Fruit fly (Drosophila melanogaster) whole organism, embryonic: ENCODE measurements around the gene net.

Experiments used
- BEAF-32 ChIP-seq: fragments of 200-800 bp; sonication (Bioruptor generic); optimal IDR thresholded peaks from 3 replicates; lab custom pipeline; 2017; ENCODE audit warnings: missing biosample characterization, missing genetic modification characterization, mild to moderate bottlenecking, moderate library complexity, missing genetic modification reagents
- Bdp1 ChIP-seq: fragments of 200-800 bp; sonication (Bioruptor generic); optimal IDR thresholded peaks from 3 replicates; lab custom pipeline; 2016; ENCODE audit warnings: missing biosample characterization, missing genetic modification characterization
- Blimp-1 ChIP-seq: fragments of 200-800 bp; sonication (Bioruptor generic); optimal IDR thresholded peaks from 3 replicates; lab custom pipeline; 2018; ENCODE audit warnings: missing biosample characterization, missing genetic modification characterization, mild to moderate bottlenecking, moderate library complexity, missing genetic modification reagents
- CG12236 ChIP-seq: fragments of 200-800 bp; sonication (Bioruptor generic); optimal IDR thresholded peaks from 2 replicates; lab custom pipeline; 2016; ENCODE audit warnings: missing biosample characterization, missing genetic modification characterization
- CG13123 ChIP-seq: fragments of 200-800 bp; sonication (Bioruptor generic); optimal IDR thresholded peaks from 2 replicates; lab custom pipeline; 2016; ENCODE audit warnings: missing biosample characterization, missing genetic modification characterization
- CG17612 ChIP-seq: fragments of 200-800 bp; sonication (Bioruptor generic); IDR thresholded peaks from 2 replicates; pipeline ENCODE4 v1.3.6; 2022; ENCODE audit warnings: missing biosample characterization, missing genetic modification characterization
- CG2712 ChIP-seq: fragments of 200-800 bp; optimal IDR thresholded peaks from 3 replicates; lab custom pipeline; 2019; ENCODE audit warnings: missing biosample characterization, mild to moderate bottlenecking, missing genetic modification characterization, moderate library complexity
- CG31224 ChIP-seq: fragments of 200-800 bp; sonication (Bioruptor generic); IDR thresholded peaks from 2 replicates; pipeline ENCODE4 v1.3.6; 2022; ENCODE audit warnings: missing biosample characterization, missing genetic modification characterization
- CG4282 ChIP-seq: fragments of 200-800 bp; sonication (Bioruptor generic); optimal IDR thresholded peaks from 2 replicates; lab custom pipeline; 2016; ENCODE audit warnings: missing biosample characterization, missing genetic modification characterization
- CG4404 ChIP-seq: fragments of 200-800 bp; sonication (Bioruptor generic); IDR thresholded peaks from 2 replicates; pipeline ENCODE4 v1.3.6; 2022; ENCODE audit warnings: missing biosample characterization, missing genetic modification characterization
- CG8765 ChIP-seq: fragments of 200-800 bp; sonication (Bioruptor generic); IDR thresholded peaks from 2 replicates; pipeline ENCODE4 v1.3.6; 2022; ENCODE audit warnings: missing biosample characterization, missing genetic modification characterization
- D ChIP-seq, 2 experiments: fragments of 200-800 bp in 1 of 2; fragments of >200 bp in 1 of 2; sonication (Bioruptor generic) in 1 of 2; optimal IDR thresholded peaks; 2 replicates in 1 of 2; 3 replicates in 1 of 2; lab custom pipeline; 2017; ENCODE audit warnings: mild to moderate bottlenecking in 1 of 2, missing biosample characterization in 1 of 2, missing genetic modification characterization in 1 of 2, missing genetic modification reagents in 1 of 2
- Dref ChIP-seq: fragments of 200-800 bp; sonication (Bioruptor generic); IDR thresholded peaks from 2 replicates; pipeline ENCODE4 v1.3.6; 2022; ENCODE audit warnings: missing biosample characterization, missing genetic modification characterization
- Ets65A ChIP-seq: fragments of 200-800 bp; sonication (Bioruptor generic); peaks from one replicate; lab custom pipeline; 2016; ENCODE audit warnings: missing biosample characterization, missing genetic modification characterization
- H2.0 ChIP-seq: fragments of 200-800 bp; sonication (Bioruptor generic); IDR thresholded peaks from 2 replicates; pipeline ENCODE4 v1.3.6; 2022; ENCODE audit warnings: missing biosample characterization, missing genetic modification characterization
- Hmx ChIP-seq: fragments of 200-800 bp; sonication (Bioruptor generic); optimal IDR thresholded peaks from 2 replicates; lab custom pipeline; 2016; ENCODE audit warnings: missing biosample characterization, missing genetic modification characterization
- Kr ChIP-seq: fragments of 200-800 bp; sonication (Bioruptor generic); optimal IDR thresholded peaks from 2 replicates; lab custom pipeline; 2017; ENCODE audit warnings: missing biosample characterization, mild to moderate bottlenecking, missing genetic modification characterization
- MBD-R2 ChIP-seq: fragments of 200-800 bp; sonication (Bioruptor generic); IDR thresholded peaks from 2 replicates; pipeline ENCODE4 v1.3.6; 2022; ENCODE audit warnings: missing biosample characterization, missing genetic modification characterization
- Meics ChIP-seq: fragments of 200-800 bp; sonication (Bioruptor generic); optimal IDR thresholded peaks from 2 replicates; lab custom pipeline; 2017; ENCODE audit warnings: missing biosample characterization, mild to moderate bottlenecking, missing genetic modification characterization
- Scr ChIP-seq: fragments of 200-800 bp; sonication (Bioruptor generic); IDR thresholded peaks from 2 replicates; pipeline ENCODE4 v1.3.6; 2022; ENCODE audit warnings: missing biosample characterization, missing genetic modification characterization; ENCODE audit not compliant: partially characterized antibody
- Sry-δ ChIP-seq: fragments of 200-800 bp; sonication (Bioruptor generic); optimal IDR thresholded peaks from 2 replicates; lab custom pipeline; 2016; ENCODE audit warnings: missing biosample characterization, missing genetic modification characterization
- YL-1 ChIP-seq: fragments of 200-800 bp; sonication (Bioruptor generic); optimal IDR thresholded peaks from 3 replicates; lab custom pipeline; 2017; ENCODE audit warnings: missing biosample characterization, mild to moderate bottlenecking, missing genetic modification characterization
- abd-A ChIP-seq: fragments of 200-800 bp; sonication (Bioruptor generic); optimal IDR thresholded peaks from 3 replicates; lab custom pipeline; 2019; ENCODE audit warnings: missing biosample characterization, mild to moderate bottlenecking, missing genetic modification characterization, moderate library complexity
- caup ChIP-seq: fragments of 200-800 bp; sonication (Bioruptor generic); optimal IDR thresholded peaks from 3 replicates; lab custom pipeline; 2017; ENCODE audit warnings: missing biosample characterization, mild to moderate bottlenecking, missing genetic modification characterization, moderate library complexity; ENCODE audit not compliant: severe bottlenecking
- chif ChIP-seq, 2 experiments: fragments of 200-800 bp; sonication (Bioruptor generic); optimal IDR thresholded peaks; 3 replicates each; lab custom pipeline; 2016; ENCODE audit warnings: missing biosample characterization in 2 of 2, missing genetic modification characterization in 2 of 2
- cwo ChIP-seq: fragments of 200-800 bp; sonication (Bioruptor generic); optimal IDR thresholded peaks from 3 replicates; lab custom pipeline; 2017; ENCODE audit warnings: missing biosample characterization, missing genetic modification characterization, mild to moderate bottlenecking, moderate library complexity, missing genetic modification reagents
- gsb-n ChIP-seq: fragments of 200-800 bp; sonication (Bioruptor generic); optimal IDR thresholded peaks from 3 replicates; lab custom pipeline; 2018; ENCODE audit warnings: missing biosample characterization, mild to moderate bottlenecking, missing genetic modification characterization
- her ChIP-seq: fragments of 200-800 bp; sonication (Bioruptor generic); optimal IDR thresholded peaks from 2 replicates; lab custom pipeline; 2016; ENCODE audit warnings: missing biosample characterization, missing genetic modification characterization
- insv ChIP-seq, 2 experiments: fragments of 200-800 bp; sonication (Bioruptor generic); optimal IDR thresholded peaks; 3 replicates each; lab custom pipeline; 2016 to 2018; ENCODE audit warnings: missing biosample characterization in 2 of 2, missing genetic modification characterization in 2 of 2
- knrl ChIP-seq: fragments of 200-800 bp; sonication (Bioruptor generic); IDR thresholded peaks from 3 replicates; pipeline ENCODE4 v1.3.6; 2022; ENCODE audit warnings: missing biosample characterization, missing genetic modification characterization; ENCODE audit not compliant: partially characterized antibody
- lilli ChIP-seq: fragments of 200-800 bp; sonication (Bioruptor generic); optimal IDR thresholded peaks from 3 replicates; lab custom pipeline; 2016; ENCODE audit warnings: missing biosample characterization, missing genetic modification characterization
- lmd ChIP-seq: fragments of 200-800 bp; sonication (Bioruptor generic); IDR thresholded peaks from 2 replicates; pipeline ENCODE4 v1.3.6; 2022; ENCODE audit warnings: missing biosample characterization, missing genetic modification characterization
- lola ChIP-seq, 3 experiments: fragments of >200 bp in 2 of 3; fragments of 200-800 bp in 1 of 3; sonication (Bioruptor generic) in 1 of 3; optimal IDR thresholded peaks; 2 replicates each; lab custom pipeline; 2017 to 2019; ENCODE audit warnings: missing biosample characterization in 3 of 3, missing genetic modification characterization in 3 of 3, mild to moderate bottlenecking in 1 of 3, moderate library complexity in 1 of 3
- nerfin-2 ChIP-seq: fragments of 200-800 bp; sonication (Bioruptor generic); IDR thresholded peaks from 2 replicates; pipeline ENCODE4 v1.3.6; 2022; ENCODE audit warnings: missing biosample characterization, missing genetic modification characterization; ENCODE audit not compliant: partially characterized antibody
- pfk ChIP-seq: fragments of 200-800 bp; sonication (Bioruptor generic); optimal IDR thresholded peaks from 2 replicates; lab custom pipeline; 2018; ENCODE audit warnings: missing biosample characterization, mild to moderate bottlenecking, missing genetic modification characterization, moderate library complexity
- pita ChIP-seq: fragments of 200-800 bp; sonication (Bioruptor generic); optimal IDR thresholded peaks from 2 replicates; lab custom pipeline; 2017; ENCODE audit warnings: missing biosample characterization, mild to moderate bottlenecking, missing genetic modification characterization
- so ChIP-seq: fragments of 200-800 bp; sonication (Bioruptor generic); IDR thresholded peaks from 3 replicates; pipeline ENCODE4 v1.3.6; 2022; ENCODE audit warnings: missing biosample characterization, missing genetic modification characterization
- trh ChIP-seq: fragments of 200-800 bp; sonication (Bioruptor generic); optimal IDR thresholded peaks from 2 replicates; lab custom pipeline; 2016; ENCODE audit warnings: missing biosample characterization, missing genetic modification characterization
- zf30C ChIP-seq: fragments of 200-800 bp; sonication (Bioruptor generic); optimal IDR thresholded peaks from 3 replicates; lab custom pipeline; 2018; ENCODE audit warnings: missing biosample characterization, mild to moderate bottlenecking, missing genetic modification characterization

The net gene

DNA sequence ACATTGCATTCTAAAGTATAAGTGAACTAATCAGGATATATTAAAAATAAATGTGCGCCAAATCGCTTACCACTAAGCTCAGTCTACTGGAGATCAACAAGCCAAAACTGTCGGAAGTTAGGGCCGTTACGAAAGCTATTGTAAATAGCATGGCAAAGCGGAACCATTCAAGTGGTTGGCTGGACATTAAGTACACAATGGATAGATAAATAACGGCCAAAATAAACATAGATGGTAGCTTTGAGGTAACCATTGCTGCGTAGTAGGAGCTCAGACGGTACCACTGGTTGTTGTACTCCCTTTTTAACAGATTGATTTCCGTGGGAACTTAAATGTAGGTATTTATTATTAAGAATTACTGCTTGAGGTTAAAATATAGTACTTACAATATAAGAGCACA lies 30.6 kb upstream of the net start (continued):
- TF ChIP-seq CG17612 (GFP tag; lab: Robert Waterston, UW) (no peak), Dref (GFP tag; lab: Robert Waterston, UW) (no peak), YL-1 (no peak), Bdp1 (GFP tag; lab: Kevin White, UChicago) (peak; percentile 15), lilli (GFP tag; lab: Kevin White, UChicago) (no peak), her (no peak), Hmx (GFP tag; lab: Kevin White, UChicago) (no peak), nerfin-2 (GFP tag; lab: Robert Waterston, UW) (no peak), CG12236 (GFP tag; lab: Kevin White, UChicago) (no peak), zf30C (GFP tag; lab: Kevin White, UChicago) (no peak), D (optimal IDR thresholded peaks at IDR 0.05; lab: Kevin White, UChicago) (no peak), D (GFP tag; optimal IDR thresholded peaks at IDR 0.05; lab: Kevin White, UChicago) (no peak), H2.0 (no peak), Kr (GFP tag; lab: Kevin White, UChicago) (no peak), CG2712 (tag; lab: Kevin White, UChicago) (no peak), Sry-δ (GFP tag; lab: Kevin White, UChicago) (no peak), cwo (GFP tag; lab: Kevin White, UChicago) (peak; percentile 13), Scr (GFP tag; lab: Robert Waterston, UW) (no peak), pfk (peak; percentile 32), Ets65A (GFP tag; lab: Kevin White, UChicago) (no peak), CG4404 (GFP tag; lab: Robert Waterston, UW) (no peak), insv (GFP tag; optimal IDR thresholded peaks at IDR 0.05; lab: Kevin White, UChicago) (no peak), knrl (no peak)
- TF ChIP-seq, all 482 proteins: peak for 103

DNA sequence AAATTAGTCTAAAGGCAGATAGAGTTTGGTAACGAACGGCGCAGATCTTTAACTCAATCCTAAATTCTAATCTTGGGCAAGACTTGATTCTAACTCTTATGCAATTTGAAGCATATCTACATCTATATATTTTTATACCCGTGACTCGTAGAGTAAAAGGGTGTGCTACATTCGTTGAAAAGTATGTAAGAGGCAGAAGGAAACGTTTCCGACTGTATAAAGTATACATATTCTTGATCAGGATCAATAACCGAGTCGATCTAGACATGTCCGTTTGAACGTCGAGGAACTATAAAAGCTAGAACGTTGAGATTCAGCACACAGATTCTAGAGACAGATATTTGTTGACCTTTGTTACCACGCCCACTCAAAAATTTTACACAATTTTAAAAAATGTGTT lies 29.2 kb upstream of the net start, which contains the start of gene CG13694:
Gene CG13694, minus strand, starts transcription at position 101 of the 400 bp plus-strand sequence.
- TF ChIP-seq CG8765 (GFP tag; lab: Robert Waterston, UW): no peak
- TF ChIP-seq chif (GFP tag; optimal IDR thresholded peaks at IDR 0.05; lab: Kevin White, UChicago): no peak
- TF ChIP-seq caup (GFP tag; lab: Kevin White, UChicago): no peak
- TF ChIP-seq Blimp-1 (GFP tag; lab: Kevin White, UChicago): no peak
- no peak for TF ChIP-seq MBD-R2
- TF ChIP-seq trh (GFP tag; lab: Kevin White, UChicago): no peak
- TF ChIP-seq BEAF-32: no peak
- TF ChIP-seq CG13123 (GFP tag; lab: Kevin White, UChicago): no peak
- no peak for TF ChIP-seq CG31224 (GFP tag; lab: Robert Waterston, UW)
- TF ChIP-seq so (GFP tag; lab: Robert Waterston, UW): no peak
- TF ChIP-seq abd-A (tag; lab: Kevin White, UChicago): no peak
- TF ChIP-seq lola (GFP tag; optimal IDR thresholded peaks at IDR 0.05; lab: Kevin White, UChicago): no peak
- TF ChIP-seq gsb-n (tag; lab: Kevin White, UChicago): no peak
- TF ChIP-seq pita (GFP tag; lab: Kevin White, UChicago): no peak
- TF ChIP-seq CG4282: no peak
- no peak for TF ChIP-seq lmd (GFP tag; lab: Robert Waterston, UW)
- TF ChIP-seq Meics (GFP tag; lab: Kevin White, UChicago): no peak
